Worm (Caenorhabditis elegans) whole organism, mixed stage, embryonic: ENCODE results near the gene fbxb-29.

Experiments used
- elt-1 ChIP-seq: sonication (generic microtip); optimal IDR thresholded peaks from 2 replicates; lab custom pipeline; 2017; ENCODE audit warnings: missing genetic modification characterization, mild to moderate bottlenecking, missing compliant biosample characterization, antibody characterized with exemption, moderate library complexity, borderline replicate concordance; ENCODE audit not compliant: insufficient read depth
- lin-13 ChIP-seq: fragments of 150-350 bp; optimal IDR thresholded peaks from 2 replicates; lab custom pipeline; 2014; ENCODE audit warnings: missing biosample characterization, missing genetic modification characterization
- lsy-2 ChIP-seq: fragments of 150-350 bp; optimal IDR thresholded peaks from 2 replicates; lab custom pipeline; 2014; ENCODE audit warnings: missing biosample characterization, missing genetic modification characterization
- nhr-237 ChIP-seq: fragments of 150-350 bp; optimal IDR thresholded peaks from 2 replicates; lab custom pipeline; 2014; ENCODE audit warnings: missing biosample characterization, missing genetic modification characterization
- unc-120 ChIP-seq: sonication (generic microtip); optimal IDR thresholded peaks from 2 replicates; lab custom pipeline; 2017; ENCODE audit warnings: missing genetic modification characterization, missing compliant biosample characterization; ENCODE audit not compliant: poor library complexity, severe bottlenecking
- ztf-11 ChIP-seq: fragments of 150-350 bp; optimal IDR thresholded peaks from 2 replicates; lab custom pipeline; 2014; ENCODE audit warnings: missing biosample characterization, missing genetic modification characterization

ce11 chrII:1046937-1047336, 47.5 kb upstream of the fbxb-29 start:
- no peak for TF ChIP-seq ztf-11
- no peak for TF ChIP-seq nhr-237 (tag; lab: Kevin White, UChicago)
- no peak for TF ChIP-seq lin-13 (tag; lab: Kevin White, UChicago)
- no peak for TF ChIP-seq lsy-2 (tag; lab: Kevin White, UChicago)
- no peak for TF ChIP-seq unc-120 (tag; lab: Kevin White, UChicago)
- TF ChIP-seq elt-1 (tag; lab: Kevin White, UChicago) = no peak
